Fruit fly (Drosophila melanogaster) whole organism, embryonic: ENCODE measurements around the gene CG6839.

ENCODE experiments used
- CG10267 ChIP-seq: fragments of 200-800 bp; sonication (Bioruptor generic); optimal IDR thresholded peaks from 2 replicates; lab custom pipeline; 2018; ENCODE audit warnings: missing biosample characterization, mild to moderate bottlenecking, missing genetic modification characterization, moderate library complexity
- CG10979 ChIP-seq: fragments of 200-800 bp; sonication (Bioruptor generic); optimal IDR thresholded peaks from 2 replicates; lab custom pipeline; 2018; ENCODE audit warnings: missing biosample characterization, mild to moderate bottlenecking, missing genetic modification characterization, moderate library complexity
- CG15479 ChIP-seq: fragments of 200-800 bp; sonication (Bioruptor generic); optimal IDR thresholded peaks from 3 replicates; lab custom pipeline; 2019; ENCODE audit warnings: missing biosample characterization, mild to moderate bottlenecking, missing genetic modification characterization, moderate library complexity
- CG1647 ChIP-seq: fragments of 200-800 bp; sonication (Bioruptor generic); optimal IDR thresholded peaks from 3 replicates; lab custom pipeline; 2016; ENCODE audit warnings: missing biosample characterization, missing genetic modification characterization
- CG18262 ChIP-seq: fragments of 200-800 bp; optimal IDR thresholded peaks from 3 replicates; lab custom pipeline; 2019; ENCODE audit warnings: missing biosample characterization, mild to moderate bottlenecking, missing genetic modification characterization, moderate library complexity
- CG18476 ChIP-seq: fragments of 200-800 bp; sonication (Bioruptor generic); optimal IDR thresholded peaks from 2 replicates; lab custom pipeline; 2016; ENCODE audit warnings: missing biosample characterization, mild to moderate bottlenecking, missing genetic modification characterization
- CG34422 ChIP-seq: fragments of 200-800 bp; sonication (Bioruptor generic); IDR thresholded peaks from 3 replicates; pipeline ENCODE4 v1.3.6; 2022; ENCODE audit warnings: missing biosample characterization, missing genetic modification characterization
- CG3847 ChIP-seq: fragments of 200-800 bp; sonication (Bioruptor generic); IDR thresholded peaks from 2 replicates; pipeline ENCODE4 v1.3.6; 2022; ENCODE audit warnings: missing biosample characterization, missing genetic modification characterization
- CG42726 ChIP-seq: fragments of 200-800 bp; sonication (Bioruptor generic); IDR thresholded peaks from 2 replicates; pipeline ENCODE4 v1.3.6; 2022; ENCODE audit warnings: missing biosample characterization, missing genetic modification characterization; ENCODE audit not compliant: partially characterized antibody
- CG6175 ChIP-seq: fragments of 200-800 bp; sonication (Bioruptor generic); IDR thresholded peaks from 3 replicates; pipeline ENCODE4 v1.3.6; 2022; ENCODE audit warnings: missing biosample characterization, missing genetic modification characterization
- CG6689 ChIP-seq: fragments of 200-800 bp; sonication (Bioruptor generic); IDR thresholded peaks from 2 replicates; pipeline ENCODE4 v1.3.6; 2022; ENCODE audit warnings: missing biosample characterization, missing genetic modification characterization
- CG6854 ChIP-seq: fragments of 200-800 bp; sonication (Bioruptor generic); optimal IDR thresholded peaks from 3 replicates; lab custom pipeline; 2017; ENCODE audit warnings: missing biosample characterization, mild to moderate bottlenecking, missing genetic modification characterization
- CG8089 ChIP-seq: fragments of 200-800 bp; sonication (Bioruptor generic); optimal IDR thresholded peaks from 3 replicates; lab custom pipeline; 2016; ENCODE audit warnings: missing biosample characterization, missing genetic modification characterization
- CG8388 ChIP-seq: fragments of 200-800 bp; sonication (Bioruptor generic); optimal IDR thresholded peaks from 2 replicates; lab custom pipeline; 2019; ENCODE audit warnings: missing biosample characterization, mild to moderate bottlenecking, missing genetic modification characterization, moderate library complexity
- CG9437 ChIP-seq: fragments of 200-800 bp; sonication (Bioruptor generic); optimal IDR thresholded peaks from 2 replicates; lab custom pipeline; 2018; ENCODE audit warnings: missing biosample characterization, mild to moderate bottlenecking, missing genetic modification characterization
- CHES-1-like ChIP-seq: fragments of 200-800 bp; sonication (Bioruptor generic); optimal IDR thresholded peaks from 2 replicates; lab custom pipeline; 2016; ENCODE audit warnings: missing biosample characterization, missing genetic modification characterization
- Doc3 ChIP-seq: fragments of 200-800 bp; sonication (Bioruptor generic); IDR thresholded peaks from 3 replicates; pipeline ENCODE4 v1.3.6; 2022; ENCODE audit warnings: missing biosample characterization, missing genetic modification characterization; ENCODE audit not compliant: partially characterized antibody
- Ets97D ChIP-seq: fragments of 200-800 bp; sonication (Bioruptor generic); optimal IDR thresholded peaks from 3 replicates; lab custom pipeline; 2016; ENCODE audit warnings: missing biosample characterization, missing genetic modification characterization
- Fer1 ChIP-seq: fragments of 200-800 bp; sonication (Bioruptor generic); optimal IDR thresholded peaks from 2 replicates; lab custom pipeline; 2017; ENCODE audit warnings: missing biosample characterization, mild to moderate bottlenecking, missing genetic modification characterization
- Fer3 ChIP-seq: fragments of 200-800 bp; sonication (Bioruptor generic); optimal IDR thresholded peaks from 2 replicates; lab custom pipeline; 2018; ENCODE audit warnings: missing biosample characterization, mild to moderate bottlenecking, missing genetic modification characterization, moderate library complexity
- Hmr ChIP-seq: fragments of 200-800 bp; sonication (Bioruptor generic); optimal IDR thresholded peaks from 3 replicates; lab custom pipeline; 2017; ENCODE audit warnings: mild to moderate bottlenecking, missing biosample characterization, missing genetic modification reagents, missing genetic modification characterization
- MESR4 ChIP-seq: fragments of 200-800 bp; sonication (Bioruptor generic); optimal IDR thresholded peaks from 2 replicates; lab custom pipeline; 2018; ENCODE audit warnings: missing biosample characterization, mild to moderate bottlenecking, missing genetic modification characterization, moderate library complexity
- Myb ChIP-seq: fragments of 200-800 bp; sonication (Bioruptor generic); optimal IDR thresholded peaks from 2 replicates; lab custom pipeline; 2016; ENCODE audit warnings: missing biosample characterization, missing genetic modification characterization
- Opbp ChIP-seq: fragments of 200-800 bp; sonication (Bioruptor generic); IDR thresholded peaks from 3 replicates; pipeline ENCODE4 v1.3.6; 2022; ENCODE audit warnings: missing biosample characterization, missing genetic modification characterization; ENCODE audit not compliant: partially characterized antibody
- Ptx1 ChIP-seq: fragments of 200-800 bp; sonication (Bioruptor generic); IDR thresholded peaks from 2 replicates; pipeline ENCODE4 v1.3.6; 2022; ENCODE audit warnings: missing biosample characterization, missing genetic modification characterization
- Ssrp ChIP-seq: fragments of 200-800 bp; sonication (Bioruptor generic); optimal IDR thresholded peaks from 2 replicates; lab custom pipeline; 2018; ENCODE audit warnings: missing biosample characterization, mild to moderate bottlenecking, missing genetic modification characterization, moderate library complexity
- Tbp ChIP-seq: fragments of >200 bp; optimal IDR thresholded peaks from 2 replicates; lab custom pipeline; 2018; ENCODE audit warnings: missing biosample characterization, missing genetic modification characterization
- Trl ChIP-seq, 3 experiments: fragments of >200 bp in 2 of 3; fragments of 200-800 bp in 1 of 3; sonication (Bioruptor generic) in 1 of 3; optimal IDR thresholded peaks; 2 replicates in 1 of 3; 3 replicates in 2 of 3; lab custom pipeline; 2016 to 2017; ENCODE audit warnings: missing biosample characterization in 1 of 3, missing genetic modification characterization in 1 of 3
- Usf ChIP-seq: fragments of 200-800 bp; sonication (Bioruptor generic); optimal IDR thresholded peaks from 2 replicates; lab custom pipeline; 2017; ENCODE audit warnings: missing genotype, missing biosample characterization, missing genetic modification characterization
- amos ChIP-seq: fragments of 200-800 bp; sonication (Bioruptor generic); IDR thresholded peaks from 2 replicates; pipeline ENCODE4 v1.3.6; 2022; ENCODE audit warnings: missing biosample characterization, missing genetic modification characterization; ENCODE audit not compliant: partially characterized antibody
- az2 ChIP-seq: fragments of 200-800 bp; sonication (Bioruptor generic); optimal IDR thresholded peaks from 3 replicates; lab custom pipeline; 2016; ENCODE audit warnings: missing biosample characterization, missing genetic modification characterization
- chinmo ChIP-seq: fragments of 200-800 bp; sonication (Bioruptor generic); IDR thresholded peaks from 4 replicates; pipeline ENCODE4 v1.3.6; 2022; ENCODE audit warnings: missing biosample characterization, missing genetic modification characterization; ENCODE audit not compliant: partially characterized antibody
- dimm ChIP-seq: fragments of 200-800 bp; sonication (Bioruptor generic); IDR thresholded peaks from 2 replicates; pipeline ENCODE4 v1.3.6; 2022; ENCODE audit warnings: missing biosample characterization, missing genetic modification characterization
- dmrt99B ChIP-seq: fragments of 200-800 bp; sonication (Bioruptor generic); optimal IDR thresholded peaks from 2 replicates; lab custom pipeline; 2018; ENCODE audit warnings: missing biosample characterization, mild to moderate bottlenecking, missing genetic modification characterization, moderate library complexity
- dpn ChIP-seq, 2 experiments: fragments of 200-800 bp; sonication (Bioruptor generic); optimal IDR thresholded peaks; 3 replicates each; lab custom pipeline; 2016; ENCODE audit warnings: missing biosample characterization in 2 of 2, missing genetic modification characterization in 2 of 2
- emc ChIP-seq: fragments of 200-800 bp; sonication (Bioruptor generic); optimal IDR thresholded peaks from 2 replicates; lab custom pipeline; 2016; ENCODE audit warnings: missing biosample characterization, missing genetic modification characterization
- fd102C ChIP-seq: fragments of 200-800 bp; sonication (Bioruptor generic); optimal IDR thresholded peaks from 2 replicates; lab custom pipeline; 2018; ENCODE audit warnings: missing biosample characterization, mild to moderate bottlenecking, missing genetic modification characterization, moderate library complexity
- fd3F ChIP-seq: fragments of 200-800 bp; sonication (Bioruptor generic); optimal IDR thresholded peaks from 2 replicates; lab custom pipeline; 2018; ENCODE audit warnings: missing biosample characterization, mild to moderate bottlenecking, missing genetic modification characterization, moderate library complexity
- gcm2 ChIP-seq: fragments of 200-800 bp; sonication (Bioruptor generic); optimal IDR thresholded peaks from 2 replicates; lab custom pipeline; 2016; ENCODE audit warnings: missing biosample characterization, missing genetic modification characterization
- grau ChIP-seq: fragments of 200-800 bp; optimal IDR thresholded peaks from 3 replicates; lab custom pipeline; 2019; ENCODE audit warnings: missing biosample characterization, mild to moderate bottlenecking, missing genetic modification characterization, moderate library complexity
- gsb ChIP-seq: fragments of 200-800 bp; sonication (Bioruptor generic); IDR thresholded peaks from 2 replicates; pipeline ENCODE4 v1.3.6; 2022; ENCODE audit warnings: missing biosample characterization, missing genetic modification characterization
- lbe ChIP-seq: fragments of 200-800 bp; sonication (Bioruptor generic); optimal IDR thresholded peaks from 2 replicates; lab custom pipeline; 2016; ENCODE audit warnings: missing biosample characterization, mild to moderate bottlenecking, missing genetic modification characterization
- lov ChIP-seq, 2 experiments: fragments of 200-800 bp in 1 of 2; fragments of >200 bp in 1 of 2; sonication (Bioruptor generic) in 1 of 2; IDR thresholded peaks in 1 of 2; optimal IDR thresholded peaks in 1 of 2; 2 replicates in 1 of 2; 3 replicates in 1 of 2; pipeline versions ENCODE4 v1.3.6 to Lab custom; 2017 to 2022; ENCODE audit warnings: missing biosample characterization in 1 of 2, missing genetic modification characterization in 1 of 2
- nom ChIP-seq: fragments of 200-800 bp; sonication (Bioruptor generic); optimal IDR thresholded peaks from 2 replicates; lab custom pipeline; 2017; ENCODE audit warnings: missing biosample characterization, missing genetic modification characterization, mild to moderate bottlenecking, moderate library complexity, missing genetic modification reagents
- pita ChIP-seq: fragments of 200-800 bp; sonication (Bioruptor generic); optimal IDR thresholded peaks from 2 replicates; lab custom pipeline; 2017; ENCODE audit warnings: missing biosample characterization, mild to moderate bottlenecking, missing genetic modification characterization
- rib ChIP-seq: fragments of 200-800 bp; sonication (Bioruptor generic); IDR thresholded peaks from 2 replicates; pipeline ENCODE4 v1.3.6; 2022; ENCODE audit warnings: missing biosample characterization, missing genetic modification characterization
- ro ChIP-seq: fragments of 200-800 bp; sonication (Bioruptor generic); IDR thresholded peaks from 2 replicates; pipeline ENCODE4 v1.3.6; 2022; ENCODE audit warnings: missing biosample characterization, missing genetic modification characterization
- sima ChIP-seq: fragments of 200-800 bp; sonication (Bioruptor generic); optimal IDR thresholded peaks from 2 replicates; lab custom pipeline; 2016; ENCODE audit warnings: missing biosample characterization, missing genetic modification characterization
- sisA ChIP-seq: fragments of 200-800 bp; sonication (Bioruptor generic); IDR thresholded peaks from 2 replicates; pipeline ENCODE4 v1.3.6; 2022; ENCODE audit warnings: missing biosample characterization, missing genetic modification characterization
- tap ChIP-seq: fragments of 200-800 bp; optimal IDR thresholded peaks from 3 replicates; lab custom pipeline; 2019; ENCODE audit warnings: missing biosample characterization, mild to moderate bottlenecking, missing genetic modification characterization, moderate library complexity

CG6839 gene

DNA sequence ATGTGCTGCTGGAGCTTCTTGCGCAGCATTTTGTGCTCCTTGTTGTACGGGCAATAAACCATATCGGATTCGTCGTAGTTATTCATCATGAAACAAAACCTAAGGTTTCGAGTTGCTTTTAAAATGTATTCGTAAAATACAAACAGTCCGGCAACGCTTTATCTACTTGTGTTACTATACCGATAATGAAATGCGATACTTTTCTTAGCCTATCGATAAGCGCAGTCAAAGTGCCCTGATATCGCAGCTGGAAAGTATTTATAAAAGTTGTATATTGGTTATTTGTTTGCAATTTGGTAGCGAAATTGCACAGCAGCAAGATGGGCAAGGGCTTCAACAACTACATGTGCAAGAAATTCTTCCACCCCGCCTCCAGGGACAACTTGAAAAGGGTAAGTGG is 16.0 kb upstream of the CG6839 start, which contains the start of the genes arx and CG6843 (continued):
- TF ChIP-seq tap (no peak), Hmr (GFP tag; lab: Kevin White, UChicago) (no peak), dimm (no peak), dpn (GFP tag; optimal IDR thresholded peaks at IDR 0.05; lab: Kevin White, UChicago) (no peak), CG8089 (no peak), CG9437 (GFP tag; lab: Kevin White, UChicago) (no peak), Ssrp (no peak), MESR4 (peak; percentile 83), CG10267 (tag; lab: Kevin White, UChicago) (peak; percentile 40), Tbp (GFP tag; lab: Kevin White, UChicago) (no peak), CG42726 (GFP tag; lab: Robert Waterston, UW) (peak; percentile 80; the same call in 1 of the 2 replicates), sima (GFP tag; lab: Kevin White, UChicago) (no peak), grau (tag; lab: Kevin White, UChicago) (peak; percentile 3), CG18476 (GFP tag; lab: Kevin White, UChicago) (no peak), nom (GFP tag; lab: Kevin White, UChicago) (no peak), chinmo (peak; percentile 96), pita (no peak), Trl (optimal IDR thresholded peaks at IDR 0.05; lab: Kevin White, UChicago) (no peak), Trl (GFP tag; optimal IDR thresholded peaks at IDR 0.05; lab: Kevin White, UChicago) (no peak), Ets97D (GFP tag; lab: Kevin White, UChicago) (peak; percentile 55), Fer3 (tag; lab: Kevin White, UChicago) (no peak), az2 (GFP tag; lab: Kevin White, UChicago) (no peak), CG34422 (GFP tag; lab: Robert Waterston, UW) (peak; percentile 36; the same call in 1 of the 3 replicates), CG6175 (GFP tag; lab: Robert Waterston, UW) (no peak), Opbp (GFP tag; lab: Robert Waterston, UW) (peak; percentile 95), fd102C (GFP tag; lab: Kevin White, UChicago) (no peak), Usf (GFP tag; lab: Kevin White, UChicago) (no peak), dmrt99B (tag; lab: Kevin White, UChicago) (no peak), emc (GFP tag; lab: Kevin White, UChicago) (no peak), rib (GFP tag; lab: Robert Waterston, UW) (no peak), CG6854 (GFP tag; lab: Kevin White, UChicago) (no peak), lov (optimal IDR thresholded peaks at IDR 0.05; lab: Kevin White, UChicago) (no peak), lov (GFP tag; IDR thresholded peaks at IDR 0.05; lab: Robert Waterston, UW) (no peak), fd3F (GFP tag; lab: Kevin White, UChicago) (no peak), Doc3 (GFP tag; lab: Robert Waterston, UW) (peak; percentile 87), lbe (GFP tag; lab: Kevin White, UChicago) (no peak), CG15479 (GFP tag; lab: Kevin White, UChicago) (no peak), amos (peak; percentile 96), Fer1 (no peak), CG8388 (no peak), Ptx1 (no peak), gcm2 (GFP tag; lab: Kevin White, UChicago) (no peak), sisA (GFP tag; lab: Robert Waterston, UW) (no peak), CG1647 (no peak), CG10979 (tag; lab: Kevin White, UChicago) (peak; percentile 9), Myb (peak; percentile 40), CG3847 (peak; percentile 52; the same call in 1 of the 2 replicates), CG18262 (tag; lab: Kevin White, UChicago) (no peak), CHES-1-like (GFP tag; lab: Kevin White, UChicago) (peak; percentile 40), gsb (GFP tag; lab: Robert Waterston, UW) (no peak), CG6689 (no peak), ro (GFP tag; lab: Robert Waterston, UW) (no peak)
